Worm (Caenorhabditis elegans): Measurements from ENCODE around the gene T16A1.5.

Gene T16A1.5

DNA sequence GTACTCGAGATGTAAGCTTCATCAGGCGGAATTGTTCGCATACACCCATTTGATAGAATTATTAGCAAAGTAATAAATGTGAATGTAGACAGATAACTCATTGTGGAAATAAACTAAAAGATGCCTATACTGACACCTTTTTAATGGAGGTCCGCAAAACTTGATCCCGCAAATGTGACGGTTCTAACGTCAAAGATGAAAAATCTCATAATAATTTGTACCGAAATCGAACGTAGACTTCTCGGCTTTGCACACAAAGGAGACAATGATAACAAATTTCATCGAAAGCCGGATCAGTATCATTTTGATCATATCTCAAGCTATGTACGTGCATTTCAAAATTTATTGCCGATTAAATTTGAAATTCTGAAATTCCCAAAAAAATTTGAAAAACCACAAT is 24.7 kb upstream of the T16A1.5 start, which contains the start of gene R52.4:
Gene R52.4 (minus strand): TSS at position 101 of the 400 bp plus-strand sequence.
- TF ChIP-seq hlh-13 (GFP tag; optimal IDR thresholded peaks at IDR 0.05) (no peak), hlh-6 (tag; optimal IDR thresholded peaks at IDR 0.05) (no peak), fkh-6 (tag; optimal IDR thresholded peaks at IDR 0.05) (no peak), ceh-31 (tag; optimal IDR thresholded peaks at IDR 0.05) (no peak), ceh-6 (GFP tag; optimal IDR thresholded peaks at IDR 0.05) (no peak), ceh-19 (GFP tag; optimal IDR thresholded peaks at IDR 0.05) (no peak), ceh-9 (tag; optimal IDR thresholded peaks at IDR 0.05) (no peak), pax-1 (tag; optimal IDR thresholded peaks at IDR 0.05) (no peak), T23F11.4 (GFP tag; optimal IDR thresholded peaks at IDR 0.05) (no peak), hlh-15 (tag; optimal IDR thresholded peaks at IDR 0.05) (no peak), ets-4 (tag; optimal IDR thresholded peaks at IDR 0.05) (no peak), odd-2 (tag; optimal IDR thresholded peaks at IDR 0.05) (no peak), ceh-45 (GFP tag; IDR thresholded peaks at IDR 0.05) (no peak), lim-6 (tag; optimal IDR thresholded peaks at IDR 0.05) (no peak), unc-55 (GFP tag; optimal IDR thresholded peaks at IDR 0.05) (no peak), dmd-4 (tag; optimal IDR thresholded peaks at IDR 0.05; ENCODE audit: borderline replicate concordance) (no peak), ama-1 (optimal IDR thresholded peaks at IDR 0.05) (no peak), eyg-1 (tag; optimal IDR thresholded peaks at IDR 0.05) (no peak)

ce11 chrII:2099139-2099976 is 15.7 kb upstream of the T16A1.5 start, which contains the start of gene math-42:
math-42 (plus strand) TSS chrII:2099926.
- TF ChIP-seq elt-2 (tag; optimal IDR thresholded peaks at IDR 0.05) (peak; percentile 46), ceh-24 (tag; optimal IDR thresholded peaks at IDR 0.05) (no peak)

DNA sequence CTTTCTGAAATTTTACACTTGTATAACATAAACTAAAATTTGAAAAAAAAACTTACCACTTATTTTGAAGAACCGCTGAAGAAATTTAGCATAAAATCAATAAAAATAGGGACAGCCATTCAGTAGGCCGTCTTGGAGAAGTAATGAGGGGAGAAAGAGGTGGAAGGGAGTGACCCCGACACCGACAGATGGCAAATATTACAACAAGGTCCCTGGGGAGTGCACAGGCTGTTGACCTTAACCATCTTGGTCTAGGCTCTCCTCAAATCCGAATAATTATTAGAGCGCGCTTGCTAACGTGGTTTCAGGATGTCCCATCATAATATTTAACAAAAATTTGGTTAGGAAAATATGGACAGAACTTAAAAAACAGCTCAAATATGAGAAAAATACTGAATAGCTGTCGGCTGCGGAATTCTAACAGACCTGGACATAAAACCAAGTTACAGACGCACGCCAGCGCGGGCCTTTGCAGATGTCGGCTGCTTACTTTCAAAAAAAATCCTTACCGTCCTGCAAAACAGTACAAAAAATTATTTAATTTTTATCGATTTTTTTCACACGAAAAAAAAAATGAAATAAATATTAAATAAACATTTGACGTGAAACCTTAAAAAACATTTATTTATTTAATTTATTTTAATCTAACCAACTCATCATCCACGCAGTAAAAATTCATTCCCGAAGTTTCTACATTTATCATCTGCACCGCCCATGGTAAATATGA is 11.5 kb upstream of the T16A1.5 start, which contains the start of gene T16A1.2:
Gene T16A1.2 (plus strand): TSS at position 677 of the 727 bp plus-strand sequence.
- TF ChIP-seq pha-2 (tag; optimal IDR thresholded peaks at IDR 0.05) (no peak), unc-55 (GFP tag; optimal IDR thresholded peaks at IDR 0.05) (no peak), C38D4.7 (GFP tag; optimal IDR thresholded peaks at IDR 0.05) (no peak), ceh-6 (GFP tag; optimal IDR thresholded peaks at IDR 0.05) (no peak), tbx-7 (tag; optimal IDR thresholded peaks at IDR 0.05) (no peak), hlh-15 (tag; optimal IDR thresholded peaks at IDR 0.05) (no peak), madf-2 (tag; optimal IDR thresholded peaks at IDR 0.05) (no peak)

DNA sequence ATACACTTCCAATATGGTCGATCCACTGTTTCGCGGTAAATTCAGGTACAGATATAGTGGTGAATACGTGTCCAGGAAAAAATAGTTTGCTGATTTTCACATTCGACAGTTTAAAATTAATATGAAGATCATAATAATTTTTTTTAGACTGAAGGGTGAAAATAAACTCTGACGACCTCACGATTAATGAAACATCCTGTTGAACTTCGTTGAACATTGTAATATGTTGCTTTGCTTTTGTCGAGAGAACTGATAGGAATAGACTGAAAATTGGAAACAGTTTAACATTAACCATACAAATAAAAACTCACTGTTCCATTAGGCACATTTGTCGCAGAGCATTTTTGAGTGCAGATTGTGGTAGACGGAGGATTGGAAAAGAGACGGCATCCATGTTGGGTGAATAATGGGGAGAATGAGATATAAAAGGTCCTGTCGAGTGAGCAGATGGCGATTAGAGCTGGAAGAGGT is 9.9 kb upstream of the T16A1.5 start, which contains the start of gene fbxb-37:
Gene fbxb-37 (minus strand): TSS at position 421 of the 471 bp plus-strand sequence.
- no peak for TF ChIP-seq T23F11.4 (GFP tag; optimal IDR thresholded peaks at IDR 0.05)
- TF ChIP-seq pat-9 (tag; optimal IDR thresholded peaks at IDR 0.05) = no peak
- TF ChIP-seq che-1 (tag; optimal IDR thresholded peaks at IDR 0.05) = no peak
- TF ChIP-seq ceh-19 (GFP tag; optimal IDR thresholded peaks at IDR 0.05) = no peak
- TF ChIP-seq hlh-6 (tag; optimal IDR thresholded peaks at IDR 0.05) = no peak
- no peak for TF ChIP-seq syd-9 (tag; optimal IDR thresholded peaks at IDR 0.05)
- TF ChIP-seq fkh-6 (tag; optimal IDR thresholded peaks at IDR 0.05) = no peak
- TF ChIP-seq nhr-232 (tag; optimal IDR thresholded peaks at IDR 0.05) = no peak
- TF ChIP-seq F13H6.1 (tag; optimal IDR thresholded peaks at IDR 0.05) = no peak
- TF ChIP-seq ceh-14 (tag; optimal IDR thresholded peaks at IDR 0.05) = no peak
- TF ChIP-seq pqm-1 (tag; optimal IDR thresholded peaks at IDR 0.05) = no peak
- no peak for TF ChIP-seq ceh-30 (tag; optimal IDR thresholded peaks at IDR 0.05)
- TF ChIP-seq hlh-13 (GFP tag; optimal IDR thresholded peaks at IDR 0.05) = no peak
- TF ChIP-seq K02D7.2 (tag; optimal IDR thresholded peaks at IDR 0.05) = no peak
- no peak for TF ChIP-seq hlh-8 (tag; optimal IDR thresholded peaks at IDR 0.05)
- TF ChIP-seq ref-2 (tag; optimal IDR thresholded peaks at IDR 0.05) = no peak
- no peak for TF ChIP-seq hlh-15 (tag; optimal IDR thresholded peaks at IDR 0.05)
